Worm (Caenorhabditis elegans): ENCODE measurements around the gene T01C3.3.

The T01C3.3 gene

DNA sequence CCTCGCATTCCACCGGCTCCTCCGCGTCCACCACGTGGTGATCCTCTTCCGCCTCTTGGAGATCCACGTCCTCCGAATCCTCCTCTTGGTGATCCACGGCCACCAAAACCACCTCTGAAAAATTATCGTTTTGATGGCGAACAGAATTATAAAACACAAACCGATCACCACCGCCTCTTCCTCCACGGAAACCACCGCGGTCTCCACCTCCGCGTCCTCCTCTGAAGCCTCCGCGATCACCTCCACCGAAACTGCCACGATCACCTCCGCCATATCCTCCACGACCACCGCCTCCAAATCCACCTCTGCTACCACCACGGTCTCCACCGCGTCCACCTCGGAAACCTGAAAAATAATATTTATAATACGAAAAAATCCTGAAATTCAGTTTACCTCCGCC is 9.1 kb upstream of the T01C3.3 start:
- TF ChIP-seq F13C5.2 (tag; optimal IDR thresholded peaks at IDR 0.05) (no peak), B0310.2 (tag; optimal IDR thresholded peaks at IDR 0.05) (no peak), scrt-1 (GFP tag; IDR thresholded peaks at IDR 0.05) (no peak), hmbx-1 (tag; optimal IDR thresholded peaks at IDR 0.05) (no peak), tbx-37 (GFP tag; conservative IDR thresholded peaks at IDR 0.05) (no peak), pes-1 (GFP tag; IDR thresholded peaks at IDR 0.05) (no peak), ceh-13 (GFP tag; optimal IDR thresholded peaks at IDR 0.05) (no peak), hnd-1 (tag; optimal IDR thresholded peaks at IDR 0.05) (no peak)

DNA sequence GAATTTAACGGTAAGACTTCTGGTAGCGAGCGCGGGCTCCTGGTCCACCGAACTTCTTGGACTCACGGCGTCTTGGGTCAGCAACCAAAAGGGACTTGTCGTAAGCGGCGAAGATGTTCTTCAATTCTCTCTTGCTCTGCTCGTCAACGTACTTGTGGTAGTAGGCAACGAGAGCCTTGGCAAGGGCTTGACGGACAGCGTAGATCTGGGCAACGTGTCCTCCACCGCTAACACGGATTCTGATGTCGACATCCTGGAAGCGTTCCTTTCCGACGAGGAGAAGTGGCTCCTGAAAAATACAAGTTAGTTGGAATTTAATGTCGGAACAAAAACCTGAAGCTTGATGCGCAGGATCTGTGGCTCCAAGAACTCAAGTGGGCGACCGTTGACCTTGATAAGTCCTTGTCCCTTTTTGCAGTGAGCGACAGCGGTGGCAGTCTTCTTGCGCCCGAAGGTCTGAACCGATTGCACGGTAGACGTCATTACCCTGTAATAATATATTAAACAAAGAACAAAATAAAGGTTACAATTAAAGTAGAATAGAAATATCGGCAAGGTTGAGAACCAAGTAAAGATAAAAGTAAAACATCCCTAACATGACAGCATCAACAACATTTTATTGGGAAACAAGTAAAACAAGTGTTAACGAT is 7.7 kb upstream of the T01C3.3 start, which contains the start of gene rps-16:
Gene rps-16 (minus strand): TSS at position 487 of the 650 bp plus-strand sequence.
- no peak for TF ChIP-seq F13C5.2 (tag; optimal IDR thresholded peaks at IDR 0.05)
- TF ChIP-seq tra-4 (tag; optimal IDR thresholded peaks at IDR 0.05): no peak
- TF ChIP-seq sea-1 (GFP tag; conservative IDR thresholded peaks at IDR 0.05): no peak
- no peak for TF ChIP-seq tbx-37 (GFP tag; conservative IDR thresholded peaks at IDR 0.05)
- no peak for TF ChIP-seq ets-7 (tag; optimal IDR thresholded peaks at IDR 0.05)
- peak; percentile 33 for TF ChIP-seq ama-1 (optimal IDR thresholded peaks at IDR 0.05)
- TF ChIP-seq tbx-11 (GFP tag; IDR thresholded peaks at IDR 0.05): no peak
- TF ChIP-seq ceh-36 (tag; optimal IDR thresholded peaks at IDR 0.05): no peak

DNA sequence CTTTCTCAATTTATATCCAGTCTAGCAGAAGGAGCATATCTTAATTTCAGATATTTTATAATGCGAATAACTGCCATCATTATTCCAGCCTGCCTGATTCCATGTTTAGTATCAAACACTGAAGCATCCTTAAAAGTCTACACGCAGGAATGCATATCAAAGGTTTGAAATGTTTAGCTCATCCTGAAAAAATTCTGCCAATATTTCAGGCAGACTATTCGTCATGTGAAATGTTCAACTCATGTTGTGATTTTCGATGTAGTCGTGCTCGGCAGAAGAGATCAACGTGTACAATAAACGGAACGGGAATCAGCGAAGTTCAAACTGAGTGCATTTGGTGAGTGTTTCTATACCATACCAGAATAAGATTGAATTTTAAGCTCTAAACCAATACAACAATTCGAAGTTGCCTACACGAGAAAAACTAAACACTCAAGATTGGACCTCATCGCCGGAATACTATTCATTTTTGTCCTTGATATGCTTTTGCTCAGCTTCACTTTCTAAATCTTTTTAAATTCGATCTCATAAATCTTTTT is 7.1 kb upstream of the T01C3.3 start, which contains the start of gene T01C3.11:
Gene T01C3.11 (plus strand): TSS at position 51 of the 539 bp plus-strand sequence.
- no peak for TF ChIP-seq ama-1 (optimal IDR thresholded peaks at IDR 0.05)
- no peak for TF ChIP-seq ceh-36 (tag; optimal IDR thresholded peaks at IDR 0.05)
- no peak for TF ChIP-seq aly-1 (tag; optimal IDR thresholded peaks at IDR 0.05)
- no peak for TF ChIP-seq tra-4 (tag; optimal IDR thresholded peaks at IDR 0.05)
- no peak for TF ChIP-seq ceh-13 (GFP tag; optimal IDR thresholded peaks at IDR 0.05)
- TF ChIP-seq B0310.2 (tag; optimal IDR thresholded peaks at IDR 0.05): no peak
- TF ChIP-seq tbx-11 (GFP tag; IDR thresholded peaks at IDR 0.05): no peak
- TF ChIP-seq tbx-37 (GFP tag; conservative IDR thresholded peaks at IDR 0.05): no peak
- TF ChIP-seq hmbx-1 (tag; optimal IDR thresholded peaks at IDR 0.05): no peak
- no peak for TF ChIP-seq ets-7 (tag; optimal IDR thresholded peaks at IDR 0.05)
- no peak for TF ChIP-seq F13C5.2 (tag; optimal IDR thresholded peaks at IDR 0.05)
- no peak for TF ChIP-seq scrt-1 (GFP tag; IDR thresholded peaks at IDR 0.05)
- no peak for TF ChIP-seq pes-1 (GFP tag; IDR thresholded peaks at IDR 0.05)
- no peak for TF ChIP-seq flt-1 (GFP tag; IDR thresholded peaks at IDR 0.05)
- no peak for TF ChIP-seq hmg-4 (GFP tag; optimal IDR thresholded peaks at IDR 0.05)
- no peak for TF ChIP-seq hnd-1 (tag; optimal IDR thresholded peaks at IDR 0.05)
- no peak for TF ChIP-seq sea-1 (GFP tag; conservative IDR thresholded peaks at IDR 0.05)

DNA sequence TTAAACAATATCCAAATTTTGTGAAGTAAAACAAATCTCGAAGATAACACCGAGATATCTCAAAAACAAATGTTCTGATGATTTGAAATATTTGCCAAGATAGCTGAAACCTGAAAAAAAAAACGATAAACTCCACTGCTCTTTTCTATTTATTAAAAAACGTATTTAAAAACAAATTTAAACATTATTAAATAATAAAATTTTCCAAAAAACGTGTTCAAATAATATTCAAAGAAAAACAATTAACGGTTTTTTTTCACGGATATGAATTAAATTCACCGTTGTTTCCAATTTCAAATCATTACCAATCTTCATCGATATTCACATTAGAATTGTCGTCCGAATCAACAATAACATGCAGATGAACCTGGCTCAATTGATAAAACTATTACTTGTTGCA is 3.8 kb upstream of the T01C3.3 start, which contains the start of gene irld-14:
Gene irld-14 (plus strand): TSS at position 301 of the 400 bp plus-strand sequence.
- TF ChIP-seq ama-1 (optimal IDR thresholded peaks at IDR 0.05): no peak
- TF ChIP-seq hnd-1 (tag; optimal IDR thresholded peaks at IDR 0.05): no peak
- no peak for TF ChIP-seq ets-7 (tag; optimal IDR thresholded peaks at IDR 0.05)
- no peak for TF ChIP-seq sea-1 (GFP tag; conservative IDR thresholded peaks at IDR 0.05)
- no peak for TF ChIP-seq flt-1 (GFP tag; IDR thresholded peaks at IDR 0.05)
- TF ChIP-seq aly-1 (tag; optimal IDR thresholded peaks at IDR 0.05): no peak
- TF ChIP-seq hmbx-1 (tag; optimal IDR thresholded peaks at IDR 0.05): no peak
- TF ChIP-seq ceh-36 (tag; optimal IDR thresholded peaks at IDR 0.05): no peak
- TF ChIP-seq scrt-1 (GFP tag; IDR thresholded peaks at IDR 0.05): no peak
- no peak for TF ChIP-seq B0310.2 (tag; optimal IDR thresholded peaks at IDR 0.05)
- no peak for TF ChIP-seq tra-4 (tag; optimal IDR thresholded peaks at IDR 0.05)
- TF ChIP-seq hmg-4 (GFP tag; optimal IDR thresholded peaks at IDR 0.05): no peak
- no peak for TF ChIP-seq ceh-13 (GFP tag; optimal IDR thresholded peaks at IDR 0.05)

DNA sequence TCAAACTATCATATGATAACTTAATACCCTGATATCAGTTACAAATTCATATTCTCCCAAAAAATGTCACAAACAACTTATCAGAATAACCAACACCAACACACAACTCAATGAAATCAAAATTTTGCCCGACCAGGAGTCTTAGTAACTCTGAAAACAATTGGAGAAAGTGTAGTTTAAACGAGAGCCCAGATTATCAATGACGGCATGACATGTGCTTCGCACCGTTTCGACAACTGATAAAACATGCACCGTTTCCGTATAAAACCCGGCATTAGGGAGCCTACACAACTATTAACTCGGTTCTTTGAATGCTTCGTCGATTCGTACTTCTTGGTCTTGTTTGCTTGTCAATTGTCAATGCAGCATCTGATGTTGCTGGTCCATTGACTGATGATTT is 1.1 kb upstream of the T01C3.3 start, which contains the start of gene fil-1:
Gene fil-1 (plus strand): TSS at position 219 of the 400 bp plus-strand sequence.
- TF ChIP-seq tra-4 (tag; optimal IDR thresholded peaks at IDR 0.05) (no peak), ama-1 (optimal IDR thresholded peaks at IDR 0.05) (no peak), scrt-1 (GFP tag; IDR thresholded peaks at IDR 0.05) (no peak), F13C5.2 (tag; optimal IDR thresholded peaks at IDR 0.05) (no peak), hmg-4 (GFP tag; optimal IDR thresholded peaks at IDR 0.05) (no peak), sea-1 (GFP tag; conservative IDR thresholded peaks at IDR 0.05) (no peak)

DNA sequence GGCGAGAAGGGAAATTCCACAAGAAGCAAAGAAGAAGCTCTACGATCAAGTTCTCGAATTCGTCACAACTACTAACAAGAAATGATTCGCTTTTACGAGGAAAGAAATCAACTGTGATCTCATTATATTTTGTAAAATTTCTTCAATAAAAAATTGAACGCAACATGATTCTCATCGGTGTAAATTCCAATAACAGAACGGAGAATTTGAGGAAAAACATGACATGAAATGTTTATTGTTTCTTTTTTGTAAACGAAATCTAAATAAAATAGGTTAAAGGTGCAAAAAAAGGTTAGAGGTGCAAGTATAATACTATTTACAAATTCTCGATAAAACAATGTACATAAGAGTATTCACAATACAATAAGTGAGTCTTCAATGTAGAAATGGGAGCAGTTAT is 988 bp downstream of the T01C3.3 start:
- TF ChIP-seq ceh-36 (tag; optimal IDR thresholded peaks at IDR 0.05) (no peak), scrt-1 (GFP tag; IDR thresholded peaks at IDR 0.05) (no peak), pes-1 (GFP tag; IDR thresholded peaks at IDR 0.05) (no peak), hnd-1 (tag; optimal IDR thresholded peaks at IDR 0.05) (no peak), aly-1 (tag; optimal IDR thresholded peaks at IDR 0.05) (no peak), flt-1 (GFP tag; IDR thresholded peaks at IDR 0.05) (no peak), F13C5.2 (tag; optimal IDR thresholded peaks at IDR 0.05) (no peak), tbx-11 (GFP tag; IDR thresholded peaks at IDR 0.05) (no peak), hmbx-1 (tag; optimal IDR thresholded peaks at IDR 0.05) (no peak), ama-1 (optimal IDR thresholded peaks at IDR 0.05) (no peak), ceh-13 (GFP tag; optimal IDR thresholded peaks at IDR 0.05) (no peak), B0310.2 (tag; optimal IDR thresholded peaks at IDR 0.05) (no peak), tra-4 (tag; optimal IDR thresholded peaks at IDR 0.05) (no peak), ets-7 (tag; optimal IDR thresholded peaks at IDR 0.05) (no peak), sea-1 (GFP tag; conservative IDR thresholded peaks at IDR 0.05) (no peak), hmg-4 (GFP tag; optimal IDR thresholded peaks at IDR 0.05) (no peak)

DNA sequence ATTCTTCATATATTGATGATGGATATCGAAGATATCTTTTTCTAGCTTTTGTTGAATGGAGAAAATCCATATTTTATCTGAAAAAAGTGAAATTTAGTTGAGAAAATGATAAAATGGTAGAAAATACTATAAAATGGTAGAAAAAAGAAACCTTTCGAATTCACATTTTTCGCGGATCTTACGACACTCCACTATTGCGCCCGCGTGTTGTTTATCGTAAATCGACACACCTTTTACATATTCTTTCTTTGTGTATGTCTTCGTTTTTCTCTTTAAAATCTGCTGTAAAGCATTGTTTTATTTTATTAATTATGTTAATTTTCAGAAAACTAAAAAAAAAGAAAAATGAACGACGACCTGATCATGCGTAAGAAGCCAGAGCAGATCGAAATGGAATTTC is 1.6 kb downstream of the T01C3.3 start, which contains the start of the genes cdt-2 and T01C3.2:
Gene cdt-2 (minus strand): TSS at position 284 of the 400 bp plus-strand sequence.
Gene T01C3.2 (plus strand): TSS at position 326 of the 400 bp plus-strand sequence.
- TF ChIP-seq tbx-37 (GFP tag; conservative IDR thresholded peaks at IDR 0.05) (no peak), hmbx-1 (tag; optimal IDR thresholded peaks at IDR 0.05) (no peak), tra-4 (tag; optimal IDR thresholded peaks at IDR 0.05) (no peak), B0310.2 (tag; optimal IDR thresholded peaks at IDR 0.05) (no peak), ceh-13 (GFP tag; optimal IDR thresholded peaks at IDR 0.05) (no peak), tbx-11 (GFP tag; IDR thresholded peaks at IDR 0.05) (no peak), F13C5.2 (tag; optimal IDR thresholded peaks at IDR 0.05) (no peak), ceh-36 (tag; optimal IDR thresholded peaks at IDR 0.05) (no peak), scrt-1 (GFP tag; IDR thresholded peaks at IDR 0.05) (no peak), pes-1 (GFP tag; IDR thresholded peaks at IDR 0.05) (no peak), sea-1 (GFP tag; conservative IDR thresholded peaks at IDR 0.05) (no peak), aly-1 (tag; optimal IDR thresholded peaks at IDR 0.05) (no peak), hnd-1 (tag; optimal IDR thresholded peaks at IDR 0.05) (no peak), ets-7 (tag; optimal IDR thresholded peaks at IDR 0.05) (no peak), flt-1 (GFP tag; IDR thresholded peaks at IDR 0.05) (no peak), hmg-4 (GFP tag; optimal IDR thresholded peaks at IDR 0.05) (no peak), ama-1 (optimal IDR thresholded peaks at IDR 0.05) (no peak)
